Worm (Caenorhabditis elegans) whole organism, mixed stage, embryonic: ENCODE results near the gene fbxc-30.
"Not testable (repeated sequence)": the region's sequence is repeated elsewhere in the genome, so short reads cannot be mapped to it uniquely, and the experiment has no call there.

ENCODE experiments used
- blmp-1 ChIP-seq: fragments of 150-350 bp; optimal IDR thresholded peaks from 2 replicates; lab custom pipeline; 2014; ENCODE audit warnings: missing biosample characterization, missing genetic modification characterization
- ceh-83 ChIP-seq: fragments of 200-800 bp; sonication (Bioruptor generic); optimal IDR thresholded peaks from 2 replicates; lab custom pipeline; 2018; ENCODE audit warnings: mild to moderate bottlenecking, missing genetic modification characterization, missing compliant biosample characterization
- ces-1 ChIP-seq: fragments of 150-350 bp; optimal IDR thresholded peaks from 2 replicates; lab custom pipeline; 2014; ENCODE audit warnings: missing biosample characterization, missing genetic modification reagents, missing genetic modification characterization
- drap-1 ChIP-seq: fragments of 200-800 bp; sonication (Bioruptor generic); optimal IDR thresholded peaks from 3 replicates; lab custom pipeline; 2018; ENCODE audit warnings: mild to moderate bottlenecking, missing genetic modification characterization, missing compliant biosample characterization
- elt-1 ChIP-seq: sonication (generic microtip); optimal IDR thresholded peaks from 2 replicates; lab custom pipeline; 2017; ENCODE audit warnings: missing genetic modification characterization, mild to moderate bottlenecking, missing compliant biosample characterization, antibody characterized with exemption, moderate library complexity, borderline replicate concordance; ENCODE audit not compliant: insufficient read depth
- flh-1 ChIP-seq: fragments of 200-800 bp; sonication (Bioruptor generic); optimal IDR thresholded peaks from 2 replicates; lab custom pipeline; 2018; ENCODE audit warnings: mild to moderate bottlenecking, missing genetic modification characterization, moderate library complexity, missing compliant biosample characterization
- ham-2 ChIP-seq: fragments of 200-800 bp; sonication (Bioruptor generic); optimal IDR thresholded peaks from 2 replicates; lab custom pipeline; 2018; ENCODE audit warnings: mild to moderate bottlenecking, missing genetic modification characterization, missing compliant biosample characterization
- hlh-1 ChIP-seq: fragments of 150-350 bp; optimal IDR thresholded peaks from 2 replicates; lab custom pipeline; 2014; ENCODE audit warnings: missing biosample characterization, missing genetic modification reagents, missing genetic modification characterization
- lsy-2 ChIP-seq: fragments of 150-350 bp; optimal IDR thresholded peaks from 2 replicates; lab custom pipeline; 2014; ENCODE audit warnings: missing biosample characterization, missing genetic modification characterization
- mab-5 ChIP-seq: fragments of 150-350 bp; optimal IDR thresholded peaks from 2 replicates; lab custom pipeline; 2014; ENCODE audit warnings: missing biosample characterization, missing genetic modification characterization
- mls-2 ChIP-seq: sonication (generic microtip); optimal IDR thresholded peaks from 2 replicates; lab custom pipeline; 2016; ENCODE audit warnings: mild to moderate bottlenecking, missing genetic modification characterization, moderate library complexity, missing compliant biosample characterization
- nhr-237 ChIP-seq: fragments of 150-350 bp; optimal IDR thresholded peaks from 2 replicates; lab custom pipeline; 2014; ENCODE audit warnings: missing biosample characterization, missing genetic modification characterization
- nhr-28 ChIP-seq: fragments of 150-350 bp; optimal IDR thresholded peaks from 2 replicates; lab custom pipeline; 2014; ENCODE audit warnings: missing biosample characterization, missing genetic modification characterization
- nhr-76 ChIP-seq: sonication (generic microtip); optimal IDR thresholded peaks from 2 replicates; lab custom pipeline; 2017; ENCODE audit warnings: missing biosample characterization, missing genetic modification characterization
- pha-4 ChIP-seq: fragments of 150-350 bp; optimal IDR thresholded peaks from 2 replicates; lab custom pipeline; 2018; ENCODE audit warnings: missing biosample characterization, missing genetic modification reagents, missing genetic modification characterization
- sem-2 ChIP-seq: fragments of 200-800 bp; sonication (Bioruptor generic); optimal IDR thresholded peaks from 2 replicates; lab custom pipeline; 2018; ENCODE audit warnings: mild to moderate bottlenecking, missing genetic modification characterization, missing compliant biosample characterization
- snpc-4 ChIP-seq: fragments of 150-350 bp; optimal IDR thresholded peaks from 2 replicates; lab custom pipeline; 2014; ENCODE audit warnings: missing biosample characterization, missing genetic modification characterization
- sptf-1 ChIP-seq: sonication (generic microtip); optimal IDR thresholded peaks from 2 replicates; lab custom pipeline; 2017; ENCODE audit warnings: mild to moderate bottlenecking, missing genetic modification characterization, moderate library complexity, missing compliant biosample characterization
- unc-62 ChIP-seq: fragments of 150-350 bp; optimal IDR thresholded peaks from 2 replicates; lab custom pipeline; 2014; ENCODE audit warnings: missing biosample characterization, missing genetic modification reagents, missing genetic modification characterization

fbxc-30 gene

DNA sequence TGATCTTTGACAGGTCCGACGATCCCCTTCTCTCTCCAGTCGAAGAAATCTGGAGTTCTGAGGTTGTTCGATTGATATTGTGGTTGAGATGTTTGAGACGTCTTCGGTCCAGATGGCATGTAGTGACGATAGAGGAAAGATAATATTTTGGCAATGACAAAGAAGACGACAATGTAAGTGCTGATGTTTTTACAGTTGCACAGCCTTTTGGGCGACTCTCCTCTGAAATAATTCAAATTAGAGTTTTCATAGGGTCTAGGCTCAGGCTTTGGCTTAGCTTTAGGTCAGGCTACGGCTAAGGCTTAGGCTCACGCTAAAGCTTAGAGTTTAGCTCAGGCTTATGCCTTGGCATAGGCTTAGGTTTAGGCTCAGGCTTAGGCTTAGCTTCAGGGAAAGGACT is 44.5 kb downstream of the fbxc-30 start, which contains the start of gene C32B5.13:
C32B5.13 (minus strand) TSS at position 101 of the 400 bp plus-strand sequence.
- no peak for TF ChIP-seq pha-4 (tag; lab: Kevin White, UChicago)
- TF ChIP-seq nhr-237 (tag; lab: Kevin White, UChicago) = no peak
- TF ChIP-seq sem-2 (GFP tag; lab: Kevin White, UChicago) = no peak
- TF ChIP-seq mls-2 = no peak
- no peak for TF ChIP-seq blmp-1
- TF ChIP-seq sptf-1 = no peak
- TF ChIP-seq ces-1 (GFP tag; lab: Kevin White, UChicago) = no peak
- no peak for TF ChIP-seq nhr-28 (tag; lab: Kevin White, UChicago)
- TF ChIP-seq elt-1 = no peak
- TF ChIP-seq snpc-4 (tag; lab: Kevin White, UChicago) = no peak
- TF ChIP-seq hlh-1 (tag; lab: Kevin White, UChicago) = no peak
- TF ChIP-seq unc-62 (GFP tag; lab: Kevin White, UChicago) = no peak
- no peak for TF ChIP-seq ceh-83 (GFP tag; lab: Kevin White, UChicago)
- TF ChIP-seq nhr-76 (tag; lab: Kevin White, UChicago) = no peak

DNA sequence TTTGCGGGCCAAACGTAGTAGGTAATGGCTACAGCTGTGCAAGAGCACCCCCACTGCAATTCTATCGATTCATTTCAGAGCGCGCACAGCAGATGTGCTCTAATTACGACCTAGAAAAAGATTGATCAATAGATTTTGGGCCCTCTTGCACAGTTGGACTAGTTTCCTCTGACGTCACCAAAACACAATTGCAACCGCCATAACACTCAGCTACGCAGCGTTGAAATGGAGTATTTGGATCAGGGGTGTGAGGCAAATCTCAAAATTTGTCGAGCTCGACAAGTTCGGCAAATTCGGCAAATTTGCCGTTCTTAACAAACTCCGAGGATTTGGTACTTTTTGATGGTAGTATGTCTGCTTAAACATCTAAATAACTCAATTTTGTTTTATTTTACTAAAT is 49.5 kb downstream of the fbxc-30 start, which contains the start of gene fbxc-18:
fbxc-18 (minus strand) TSS at position 101 of the 400 bp plus-strand sequence.
- TF ChIP-seq ham-2 (GFP tag; lab: Kevin White, UChicago); mls-2; drap-1 (GFP tag; lab: Kevin White, UChicago): not testable (repeated sequence)

DNA sequence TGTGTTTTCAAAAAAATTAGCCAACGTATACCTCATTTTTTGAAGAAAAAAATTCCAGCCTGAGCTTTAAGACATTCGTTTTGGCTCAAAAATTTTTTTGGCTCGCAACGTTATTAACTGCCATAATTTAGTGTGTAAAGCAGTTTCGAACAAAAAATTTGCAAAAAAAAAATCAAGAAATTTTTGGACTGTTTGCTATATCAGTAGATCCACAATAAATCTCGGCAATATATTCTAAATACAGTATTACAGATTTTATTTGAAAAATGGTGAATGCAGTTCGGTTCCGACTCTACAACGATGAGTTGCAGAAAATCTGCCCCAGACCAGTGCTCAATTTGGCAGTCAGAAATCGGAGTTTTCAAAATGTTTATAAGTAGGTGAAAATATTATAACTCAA is 50.7 kb downstream of the fbxc-30 start, which contains the start of gene C32B5.6:
C32B5.6 (plus strand) TSS at position 301 of the 400 bp plus-strand sequence.
- not testable (repeated sequence) for TF ChIP-seq mab-5 (tag; lab: Kevin White, UChicago); lsy-2 (tag; lab: Kevin White, UChicago); flh-1 (GFP tag; lab: Kevin White, UChicago)
